Worm (Caenorhabditis elegans) whole organism, young adult: ENCODE measurements around the gene thk-1.
A peak's percentile ranks its signal among the peaks of the same experiment; 100 is the strongest.

Source experiments
- B0019.2 ChIP-seq: fragments of 200-800 bp; sonication (Bioruptor generic); conservative IDR thresholded peaks from 2 replicates; pipeline ENCODE4 v1.3.6; 2022; ENCODE audit warnings: missing genetic modification reagents, missing genetic modification characterization, missing compliant biosample characterization
- B0035.1 ChIP-seq: sonication (generic microtip); optimal IDR thresholded peaks from 2 replicates; lab custom pipeline; 2016; ENCODE audit warnings: missing genetic modification characterization, mild to moderate bottlenecking, missing compliant biosample characterization, missing genotype, missing genetic modification reagents
- B0336.3 ChIP-seq: fragments of 200-800 bp; sonication (Bioruptor generic); IDR thresholded peaks from 2 replicates; pipeline ENCODE4 v1.3.6; 2022; ENCODE audit warnings: missing genetic modification characterization, missing compliant biosample characterization
- D2030.7 ChIP-seq: fragments of 200-800 bp; sonication (Bioruptor generic); IDR thresholded peaks from 2 replicates; pipeline ENCODE4 v1.3.6; 2022; ENCODE audit warnings: missing genetic modification reagents, missing genetic modification characterization, missing compliant biosample characterization
- F23B12.7 ChIP-seq: sonication (generic microtip); optimal IDR thresholded peaks from 2 replicates; lab custom pipeline; 2017; ENCODE audit warnings: missing genetic modification characterization, mild to moderate bottlenecking, missing compliant biosample characterization, antibody characterized with exemption, moderate library complexity; ENCODE audit not compliant: insufficient read depth
- F39B2.1 ChIP-seq: fragments of 200-800 bp; sonication (Bioruptor generic); IDR thresholded peaks from 2 replicates; pipeline ENCODE4 v1.3.6; 2022; ENCODE audit warnings: missing genetic modification reagents, missing genetic modification characterization, missing compliant biosample characterization
- F57C9.4 ChIP-seq: sonication (generic microtip); optimal IDR thresholded peaks from 2 replicates; lab custom pipeline; 2017; ENCODE audit warnings: mild to moderate bottlenecking, missing genetic modification characterization, missing compliant biosample characterization
- K11D2.4 ChIP-seq: fragments of 200-800 bp; sonication (Bioruptor generic); IDR thresholded peaks from 2 replicates; pipeline ENCODE4 v1.3.6; 2022; ENCODE audit warnings: missing genetic modification reagents, missing genetic modification characterization, missing compliant biosample characterization
- T07F8.4 ChIP-seq: sonication (generic microtip); optimal IDR thresholded peaks from 2 replicates; lab custom pipeline; 2016; ENCODE audit warnings: mild to moderate bottlenecking, missing genetic modification characterization, moderate library complexity, missing compliant biosample characterization
- T26A5.8 ChIP-seq: sonication (generic microtip); optimal IDR thresholded peaks from 2 replicates; lab custom pipeline; 2016; ENCODE audit warnings: missing genetic modification characterization, missing compliant biosample characterization
- ZK185.1 ChIP-seq: sonication (generic microtip); optimal IDR thresholded peaks from 2 replicates; lab custom pipeline; 2016; ENCODE audit warnings: mild to moderate bottlenecking, missing genetic modification characterization, missing compliant biosample characterization; ENCODE audit not compliant: poor library complexity, severe bottlenecking
- akir-1 ChIP-seq: fragments of 200-800 bp; sonication (Bioruptor generic); optimal IDR thresholded peaks from 2 replicates; lab custom pipeline; 2018; ENCODE audit warnings: mild to moderate bottlenecking, missing genetic modification characterization, moderate library complexity, missing compliant biosample characterization
- attf-3 ChIP-seq: fragments of 200-800 bp; sonication (Bioruptor generic); conservative IDR thresholded peaks from 2 replicates; pipeline ENCODE4 v1.3.6; 2022; ENCODE audit warnings: missing genetic modification reagents, missing genetic modification characterization, missing compliant biosample characterization
- attf-5 ChIP-seq: fragments of 200-800 bp; sonication (Bioruptor generic); optimal IDR thresholded peaks from 2 replicates; lab custom pipeline; 2018; ENCODE audit warnings: mild to moderate bottlenecking, missing genetic modification characterization, missing compliant biosample characterization
- attf-6 ChIP-seq: fragments of 200-800 bp; sonication (Bioruptor generic); IDR thresholded peaks from 2 replicates; pipeline ENCODE4 v1.3.6; 2022; ENCODE audit warnings: missing genetic modification reagents, missing genetic modification characterization, missing compliant biosample characterization
- bed-1 ChIP-seq: fragments of 200-800 bp; sonication (Bioruptor generic); IDR thresholded peaks from 2 replicates; pipeline ENCODE4 v1.3.6; 2022; ENCODE audit warnings: missing genetic modification reagents, missing genetic modification characterization, missing compliant biosample characterization
- ccch-3 ChIP-seq: fragments of 200-800 bp; sonication (Bioruptor generic); optimal IDR thresholded peaks from 2 replicates; lab custom pipeline; 2018; ENCODE audit warnings: mild to moderate bottlenecking, missing genetic modification characterization, missing compliant biosample characterization
- ceh-27 ChIP-seq: fragments of 200-800 bp; sonication (Bioruptor generic); optimal IDR thresholded peaks from 2 replicates; lab custom pipeline; 2018; ENCODE audit warnings: mild to moderate bottlenecking, missing genetic modification characterization, moderate library complexity, missing compliant biosample characterization
- ceh-58 ChIP-seq: fragments of 200-800 bp; sonication (Bioruptor generic); IDR thresholded peaks from 2 replicates; pipeline ENCODE4 v1.3.6; 2022; ENCODE audit warnings: missing genetic modification characterization, missing compliant biosample characterization
- die-1 ChIP-seq: sonication (generic microtip); optimal IDR thresholded peaks from 2 replicates; lab custom pipeline; 2016; ENCODE audit warnings: missing genotype, mild to moderate bottlenecking, missing genetic modification characterization, missing compliant biosample characterization
- dox-1 ChIP-seq: fragments of 200-800 bp; sonication (Bioruptor generic); IDR thresholded peaks from 2 replicates; pipeline ENCODE4 v1.3.6; 2022; ENCODE audit warnings: missing genetic modification reagents, missing genetic modification characterization, missing compliant biosample characterization
- dpl-1 ChIP-seq: fragments of 150-350 bp; optimal IDR thresholded peaks from 2 replicates; lab custom pipeline; 2014; ENCODE audit warnings: missing biosample characterization, missing genetic modification reagents, missing genetic modification characterization
- efl-1 ChIP-seq: fragments of 150-350 bp; optimal IDR thresholded peaks from 2 replicates; lab custom pipeline; 2014; ENCODE audit warnings: missing biosample characterization, missing genetic modification reagents, missing genetic modification characterization
- fkh-3 ChIP-seq: sonication (generic microtip); optimal IDR thresholded peaks from 2 replicates; lab custom pipeline; 2016; ENCODE audit warnings: mild to moderate bottlenecking, missing genetic modification characterization, missing compliant biosample characterization
- gei-17 ChIP-seq: fragments of 200-800 bp; sonication (Bioruptor generic); optimal IDR thresholded peaks from 2 replicates; lab custom pipeline; 2018; ENCODE audit warnings: mild to moderate bottlenecking, missing genetic modification characterization, missing compliant biosample characterization
- him-1 ChIP-seq: sonication (generic microtip); optimal IDR thresholded peaks from 2 replicates; lab custom pipeline; 2016; ENCODE audit warnings: missing genotype, missing genetic modification reagents, missing genetic modification characterization, missing compliant biosample characterization
- hlh-12 ChIP-seq: sonication (generic microtip); optimal IDR thresholded peaks from 2 replicates; lab custom pipeline; 2016; ENCODE audit warnings: missing genetic modification characterization, missing compliant biosample characterization
- hmg-20 ChIP-seq: fragments of 200-800 bp; sonication (Bioruptor generic); IDR thresholded peaks from 2 replicates; pipeline ENCODE4 v1.3.6; 2022; ENCODE audit warnings: missing genetic modification reagents, missing genetic modification characterization, missing compliant biosample characterization
- let-526 ChIP-seq: fragments of 200-800 bp; sonication (Bioruptor generic); IDR thresholded peaks from 2 replicates; pipeline ENCODE4 v1.3.6; 2022; ENCODE audit warnings: missing genetic modification reagents, missing genetic modification characterization, missing compliant biosample characterization
- lin-26 ChIP-seq: fragments of 200-800 bp; sonication (Bioruptor generic); IDR thresholded peaks from 2 replicates; pipeline ENCODE4 v1.3.6; 2022; ENCODE audit warnings: missing genetic modification reagents, missing genetic modification characterization, missing compliant biosample characterization
- lin-35 ChIP-seq, 3 experiments: fragments of 150-350 bp in 2 of 3; sonication (generic microtip) in 1 of 3; optimal IDR thresholded peaks; 2 replicates each; lab custom pipeline; 2014 to 2018; ENCODE audit warnings: missing biosample characterization in 3 of 3, missing genetic modification characterization in 3 of 3, missing genetic modification reagents in 3 of 3
- lin-40 ChIP-seq: sonication (generic microtip); optimal IDR thresholded peaks from 2 replicates; lab custom pipeline; 2016; ENCODE audit warnings: missing genetic modification characterization, mild to moderate bottlenecking, missing compliant biosample characterization, missing genotype, missing genetic modification reagents
- lin-54 ChIP-seq: fragments of 200-800 bp; sonication (Bioruptor generic); optimal IDR thresholded peaks from 2 replicates; lab custom pipeline; 2018; ENCODE audit warnings: mild to moderate bottlenecking, missing genetic modification characterization, missing compliant biosample characterization
- lsl-1 ChIP-seq: fragments of 200-800 bp; sonication (Bioruptor generic); optimal IDR thresholded peaks from 2 replicates; lab custom pipeline; 2018; ENCODE audit warnings: mild to moderate bottlenecking, missing genetic modification characterization, moderate library complexity, missing compliant biosample characterization
- mel-28 ChIP-seq: sonication (generic microtip); optimal IDR thresholded peaks from 2 replicates; lab custom pipeline; 2016; ENCODE audit warnings: borderline replicate concordance, mild to moderate bottlenecking, missing genetic modification characterization, missing compliant biosample characterization
- mxl-1 ChIP-seq: sonication (generic microtip); optimal IDR thresholded peaks from 2 replicates; lab custom pipeline; 2016; ENCODE audit warnings: missing genetic modification characterization, missing compliant biosample characterization
- nfya-1 ChIP-seq: sonication (generic microtip); optimal IDR thresholded peaks from 2 replicates; lab custom pipeline; 2017; ENCODE audit warnings: antibody characterized with exemption, missing compliant biosample characterization, missing genetic modification characterization, borderline replicate concordance; ENCODE audit not compliant: insufficient read depth
- nhr-120 ChIP-seq: fragments of 200-800 bp; sonication (Bioruptor generic); IDR thresholded peaks from 2 replicates; pipeline ENCODE4 v1.3.6; 2022; ENCODE audit warnings: missing genetic modification characterization, missing compliant biosample characterization
- pha-4 ChIP-seq: fragments of 150-350 bp; sonication (generic microtip); optimal IDR thresholded peaks from 2 replicates; lab custom pipeline; 2014; ENCODE audit warnings: missing biosample characterization, missing genetic modification reagents, missing genetic modification characterization
- rec-8 ChIP-seq, 2 experiments: sonication (generic microtip); optimal IDR thresholded peaks; 2 replicates each; lab custom pipeline; 2016; ENCODE audit warnings: mild to moderate bottlenecking in 2 of 2, missing genetic modification characterization in 2 of 2, missing genetic modification reagents in 2 of 2, missing genotype in 2 of 2, missing biosample characterization in 1 of 2, missing compliant biosample characterization in 1 of 2, moderate library complexity in 1 of 2
- repo-1 ChIP-seq: sonication (generic microtip); optimal IDR thresholded peaks from 2 replicates; lab custom pipeline; 2017; ENCODE audit warnings: mild to moderate bottlenecking, missing genetic modification characterization, missing compliant biosample characterization
- sdz-38 ChIP-seq: sonication (generic microtip); optimal IDR thresholded peaks from 2 replicates; lab custom pipeline; 2016; ENCODE audit warnings: missing genotype, missing genetic modification characterization, missing compliant biosample characterization
- snpc-1.1 ChIP-seq: sonication (generic microtip); optimal IDR thresholded peaks from 2 replicates; lab custom pipeline; 2017; ENCODE audit warnings: missing genetic modification characterization, mild to moderate bottlenecking, missing compliant biosample characterization, antibody characterized with exemption, moderate library complexity, missing genotype, missing genetic modification reagents; ENCODE audit not compliant: insufficient read depth
- snpc-1.3 ChIP-seq: sonication (generic microtip); optimal IDR thresholded peaks from 2 replicates; lab custom pipeline; 2017; ENCODE audit warnings: missing genetic modification characterization, mild to moderate bottlenecking, missing compliant biosample characterization, antibody characterized with exemption, moderate library complexity, missing genotype, missing genetic modification reagents; ENCODE audit not compliant: insufficient read depth
- xnd-1 ChIP-seq: sonication (generic microtip); optimal IDR thresholded peaks from 2 replicates; lab custom pipeline; 2016; ENCODE audit warnings: missing genotype, missing genetic modification reagents, missing genetic modification characterization, missing compliant biosample characterization
- zfh-2 ChIP-seq: fragments of 200-800 bp; sonication (Bioruptor generic); conservative IDR thresholded peaks from 2 replicates; pipeline ENCODE4 v1.3.6; 2022; ENCODE audit warnings: missing genetic modification reagents, missing genetic modification characterization, missing compliant biosample characterization
- ztf-26 ChIP-seq: sonication (generic microtip); optimal IDR thresholded peaks from 2 replicates; lab custom pipeline; 2017; ENCODE audit warnings: missing genetic modification characterization, missing compliant biosample characterization
- ztf-3 ChIP-seq: fragments of 200-800 bp; sonication (Bioruptor generic); optimal IDR thresholded peaks from 2 replicates; lab custom pipeline; 2018; ENCODE audit warnings: mild to moderate bottlenecking, missing genetic modification characterization, missing compliant biosample characterization

The thk-1 gene

DNA sequence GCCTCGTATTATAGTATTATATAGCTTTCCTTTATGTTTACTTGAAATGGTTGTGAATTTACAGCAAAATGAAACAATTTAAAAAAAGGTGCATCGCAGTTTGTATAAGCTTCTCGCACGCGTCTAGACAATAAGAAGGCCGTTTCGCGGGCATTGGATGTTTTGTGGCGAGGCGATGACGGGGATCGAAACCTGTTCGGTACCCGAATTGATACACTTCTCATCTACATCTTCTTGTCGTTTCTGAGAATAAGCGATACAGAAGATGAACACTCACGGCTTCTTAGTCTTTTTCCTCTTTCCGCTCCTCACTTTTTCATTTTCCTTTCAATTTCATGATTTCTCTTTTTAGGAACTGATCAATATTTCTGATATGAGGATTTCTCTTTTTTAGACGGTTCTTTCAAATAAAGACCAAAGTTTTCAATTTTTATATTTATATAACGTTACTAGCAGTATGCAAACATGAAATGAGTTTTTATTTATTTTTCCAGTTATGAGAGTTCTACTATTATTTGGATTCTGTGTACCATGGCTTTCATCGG, 35.6 kb downstream of the thk-1 start, which contains the start of gene F01G10.10:
F01G10.10 (plus strand) TSS at position 495 of the 545 bp plus-strand sequence.
- TF ChIP-seq mxl-1 (tag; lab: Kevin White, UChicago) (no peak), B0035.1 (tag; lab: Kevin White, UChicago) (no peak), B0019.2 (GFP tag; lab: Robert Waterston, UW) (no peak), T07F8.4 (tag; lab: Kevin White, UChicago) (no peak), pha-4 (tag; lab: Kevin White, UChicago) (no peak), ztf-3 (GFP tag; lab: Kevin White, UChicago) (no peak), hmg-20 (GFP tag; lab: Robert Waterston, UW) (no peak), akir-1 (GFP tag; lab: Kevin White, UChicago) (no peak), K11D2.4 (no peak), ccch-3 (GFP tag; lab: Kevin White, UChicago) (no peak), rec-8 (tag; optimal IDR thresholded peaks at IDR 0.05; lab: Kevin White, UChicago) (peak in 1 of 2 experiments; percentile 31), gei-17 (no peak), lin-54 (GFP tag; lab: Kevin White, UChicago) (peak; percentile 30), him-1 (tag; lab: Kevin White, UChicago) (no peak), ceh-27 (no peak), F23B12.7 (tag; lab: Kevin White, UChicago) (no peak), snpc-1.1 (no peak), bed-1 (GFP tag; lab: Robert Waterston, UW) (no peak), repo-1 (tag; lab: Kevin White, UChicago) (no peak), F39B2.1 (GFP tag; lab: Robert Waterston, UW) (no peak), dox-1 (GFP tag; lab: Robert Waterston, UW) (peak; percentile 60), xnd-1 (tag; lab: Kevin White, UChicago) (no peak), let-526 (GFP tag; lab: Robert Waterston, UW) (no peak), zfh-2 (GFP tag; lab: Robert Waterston, UW) (no peak), ZK185.1 (tag; lab: Kevin White, UChicago) (no peak), die-1 (tag; lab: Kevin White, UChicago) (peak; percentile 23), nhr-120 (GFP tag; lab: Robert Waterston, UW) (no peak), D2030.7 (GFP tag; lab: Robert Waterston, UW) (peak; percentile 43), lin-40 (tag; lab: Kevin White, UChicago) (peak; percentile 20), attf-5 (GFP tag; lab: Kevin White, UChicago) (peak; percentile 3), lin-26 (peak; percentile 56; the same call in 1 of the 2 replicates), attf-3 (GFP tag; lab: Robert Waterston, UW) (no peak), F57C9.4 (tag; lab: Kevin White, UChicago) (no peak), lsl-1 (no peak), mel-28 (no peak), attf-6 (GFP tag; lab: Robert Waterston, UW) (peak; percentile 48; the same call in 1 of the 2 replicates), efl-1 (GFP tag; lab: Kevin White, UChicago) (peak; percentile 53), ceh-58 (GFP tag; lab: Robert Waterston, UW) (0 out of 2 replicates have a peak, but pooled peaks have one; percentile 71), lin-35 (GFP tag; optimal IDR thresholded peaks at IDR 0.05; lab: Kevin White, UChicago) (no peak), snpc-1.3 (tag; lab: Kevin White, UChicago) (no peak), B0336.3 (GFP tag; lab: Robert Waterston, UW) (peak; percentile 86), hlh-12 (tag; lab: Kevin White, UChicago) (no peak), ztf-26 (tag; lab: Kevin White, UChicago) (peak; percentile 7), nfya-1 (tag; lab: Kevin White, UChicago) (no peak), T26A5.8 (tag; lab: Kevin White, UChicago) (no peak), sdz-38 (tag; lab: Kevin White, UChicago) (no peak), dpl-1 (no peak), fkh-3 (tag; lab: Kevin White, UChicago) (no peak)
